Worm (Caenorhabditis elegans) whole organism, L4 larva: ENCODE measurements around the gene nop-1.

Experiments used
- Y48G9A.11 ChIP-seq: fragments of 200-800 bp; sonication (Bioruptor generic); IDR thresholded peaks from 2 replicates; pipeline ENCODE4 v1.3.6; 2022; ENCODE audit warnings: missing genetic modification reagents, missing genetic modification characterization, missing compliant biosample characterization
- arid-1 ChIP-seq: fragments of 200-800 bp; sonication (Bioruptor generic); conservative IDR thresholded peaks from 2 replicates; pipeline ENCODE4 v1.3.6; 2022; ENCODE audit warnings: missing genetic modification reagents, missing genetic modification characterization, missing compliant biosample characterization
- ces-1 ChIP-seq: fragments of 150-350 bp; sonication (generic microtip); optimal IDR thresholded peaks from 4 replicates; lab custom pipeline; 2014; ENCODE audit warnings: missing biosample characterization, missing genetic modification reagents, missing genetic modification characterization
- egl-27 ChIP-seq: sonication (generic microtip); optimal IDR thresholded peaks from 3 replicates; lab custom pipeline; 2017; ENCODE audit warnings: missing biosample characterization, missing genetic modification reagents, missing genetic modification characterization
- lin-13 ChIP-seq: fragments of 150-350 bp; optimal IDR thresholded peaks from 2 replicates; lab custom pipeline; 2014; ENCODE audit warnings: missing biosample characterization, missing genetic modification reagents, missing genetic modification characterization
- lin-15B ChIP-seq: fragments of 150-350 bp; sonication (generic microtip); optimal IDR thresholded peaks from 3 replicates; lab custom pipeline; 2014; ENCODE audit warnings: missing biosample characterization, missing genetic modification characterization
- mep-1 ChIP-seq: fragments of 150-350 bp; sonication (generic microtip); optimal IDR thresholded peaks from 3 replicates; lab custom pipeline; 2014; ENCODE audit warnings: missing biosample characterization, missing genetic modification characterization
- nhr-111 ChIP-seq: fragments of 200-800 bp; sonication (Bioruptor generic); optimal IDR thresholded peaks from 2 replicates; lab custom pipeline; 2018; ENCODE audit warnings: mild to moderate bottlenecking, missing genetic modification characterization, missing compliant biosample characterization
- rbr-2 ChIP-seq: sonication (generic microtip); optimal IDR thresholded peaks from 2 replicates; lab custom pipeline; 2016; ENCODE audit warnings: missing genotype, missing genetic modification characterization, missing compliant biosample characterization
- unc-39 ChIP-seq: sonication (generic microtip); optimal IDR thresholded peaks from 2 replicates; lab custom pipeline; 2017; ENCODE audit warnings: missing biosample characterization, missing genetic modification characterization
- zip-11 ChIP-seq: fragments of 200-800 bp; sonication (Bioruptor generic); IDR thresholded peaks from 2 replicates; pipeline ENCODE4 v1.3.6; 2022; ENCODE audit warnings: missing genetic modification characterization, missing compliant biosample characterization

- TF ChIP-seq arid-1 (GFP tag; lab: Robert Waterston, UW), result no peak
- no peak for TF ChIP-seq mep-1 (tag; lab: Kevin White, UChicago)
- TF ChIP-seq nhr-111 (GFP tag; lab: Kevin White, UChicago), result no peak
- no peak for TF ChIP-seq rbr-2 (tag; lab: Kevin White, UChicago)
- TF ChIP-seq lin-15B (tag; lab: Kevin White, UChicago), result no peak
- TF ChIP-seq Y48G9A.11 (GFP tag; lab: Robert Waterston, UW), result peak; percentile 57; the same call in 1 of the 2 replicates
- no peak for TF ChIP-seq ces-1
- TF ChIP-seq lin-13 (GFP tag; lab: Kevin White, UChicago), result no peak
- TF ChIP-seq unc-39 (tag; lab: Kevin White, UChicago), result no peak
- no peak for TF ChIP-seq zip-11 (GFP tag; lab: Robert Waterston, UW)
- no peak for TF ChIP-seq egl-27 (tag; lab: Kevin White, UChicago)
Measured at ce11 chrIII:5938790-5939452, 19.6 kb upstream of the nop-1 start.
